Fruit fly (Drosophila melanogaster) Kc167 (cell line): ENCODE measurements around the gene CG34163.

Experiments
- Myc ChIP-seq: fragments of >200 bp; optimal IDR thresholded peaks from 2 replicates; lab custom pipeline; 2017; ENCODE audit warnings: missing external identifiers
- Sin3A ChIP-seq: fragments of >200 bp; optimal IDR thresholded peaks from 2 replicates; lab custom pipeline; 2018; ENCODE audit warnings: missing external identifiers
- h ChIP-seq: fragments of >200 bp; optimal IDR thresholded peaks from 3 replicates; lab custom pipeline; 2018; ENCODE audit warnings: missing external identifiers
- insv ChIP-seq: fragments of >200 bp; optimal IDR thresholded peaks from 3 replicates; lab custom pipeline; 2018; ENCODE audit warnings: missing external identifiers
- psq ChIP-seq: fragments of >200 bp; optimal IDR thresholded peaks from 2 replicates; lab custom pipeline; 2017; ENCODE audit warnings: missing external identifiers
- ttk ChIP-seq: sonication (Bioruptor generic); optimal IDR thresholded peaks from 2 replicates; lab custom pipeline; 2017; ENCODE audit warnings: missing external identifiers

Gene CG34163

dm6 chr2L:12005436-12006396 is 17.6 kb downstream of the CG34163 start:
- TF ChIP-seq insv (lab: Kevin White, UChicago) (no peak), ttk (lab: Kevin White, UChicago) (no peak), Myc (no peak), psq (lab: Kevin White, UChicago) (no peak), h (lab: Kevin White, UChicago) (no peak), Sin3A (lab: Kevin White, UChicago) (no peak)

- TF ChIP-seq Sin3A (lab: Kevin White, UChicago) (no peak), Myc (no peak), h (lab: Kevin White, UChicago) (no peak), ttk (lab: Kevin White, UChicago) (no peak), insv (lab: Kevin White, UChicago) (no peak), psq (lab: Kevin White, UChicago) (no peak)
Observed at dm6 chr2L:12006397-12007330, 18.6 kb downstream of the CG34163 start.

dm6 chr2L:12007331-12007791 is 19.3 kb downstream of the CG34163 start:
- no peak for TF ChIP-seq insv (lab: Kevin White, UChicago)
- TF ChIP-seq psq (lab: Kevin White, UChicago): no peak
- no peak for TF ChIP-seq ttk (lab: Kevin White, UChicago)
- TF ChIP-seq Sin3A (lab: Kevin White, UChicago): no peak
- no peak for TF ChIP-seq Myc
- no peak for TF ChIP-seq h (lab: Kevin White, UChicago)

dm6 chr2L:12007853-12008252 is 19.8 kb downstream of the CG34163 start, which contains the start of gene Rh5:
Gene Rh5 (plus strand): TSS chr2L:12008153.
- TF ChIP-seq h (lab: Kevin White, UChicago) (no peak), insv (lab: Kevin White, UChicago) (no peak), Sin3A (lab: Kevin White, UChicago) (no peak), Myc (no peak), psq (lab: Kevin White, UChicago) (no peak), ttk (lab: Kevin White, UChicago) (no peak)

- no peak for TF ChIP-seq h (lab: Kevin White, UChicago)
- no peak for TF ChIP-seq ttk (lab: Kevin White, UChicago)
- TF ChIP-seq Sin3A (lab: Kevin White, UChicago): no peak
- no peak for TF ChIP-seq Myc
Observed at dm6 chr2L:12010100-12010876, 22.2 kb downstream of the CG34163 start.

dm6 chr2L:12010877-12011666 is 23.0 kb downstream of the CG34163 start:
- TF ChIP-seq insv (lab: Kevin White, UChicago): no peak
- no peak for TF ChIP-seq Sin3A (lab: Kevin White, UChicago)
- no peak for TF ChIP-seq ttk (lab: Kevin White, UChicago)
- no peak for TF ChIP-seq h (lab: Kevin White, UChicago)
- TF ChIP-seq Myc: no peak
- no peak for TF ChIP-seq psq (lab: Kevin White, UChicago)

- TF ChIP-seq h (lab: Kevin White, UChicago): no peak
- no peak for TF ChIP-seq Sin3A (lab: Kevin White, UChicago)
- no peak for TF ChIP-seq psq (lab: Kevin White, UChicago)
Observed at dm6 chr2L:12011682-12012655, 23.9 kb downstream of the CG34163 start.

- TF ChIP-seq h (lab: Kevin White, UChicago): no peak
- TF ChIP-seq psq (lab: Kevin White, UChicago): no peak
- no peak for TF ChIP-seq Sin3A (lab: Kevin White, UChicago)
- TF ChIP-seq ttk (lab: Kevin White, UChicago): no peak
Observed at dm6 chr2L:12013243-12013642, 25.2 kb downstream of the CG34163 start.

- no peak for TF ChIP-seq Myc
- TF ChIP-seq h (lab: Kevin White, UChicago): no peak
- no peak for TF ChIP-seq ttk (lab: Kevin White, UChicago)
- no peak for TF ChIP-seq Sin3A (lab: Kevin White, UChicago)
- TF ChIP-seq insv (lab: Kevin White, UChicago): no peak
- no peak for TF ChIP-seq psq (lab: Kevin White, UChicago)
Observed at dm6 chr2L:12013741-12014393, 25.8 kb downstream of the CG34163 start.
